Worm (Caenorhabditis elegans) whole organism, L3 larva: ENCODE measurements around the gene srlf-1.
A peak's percentile ranks its signal among the peaks of the same experiment; 100 is the strongest.

Source experiments
- R02D3.7 ChIP-seq: fragments of 150-350 bp; optimal IDR thresholded peaks from 2 replicates; lab custom pipeline; 2014; ENCODE audit warnings: missing biosample characterization, missing genetic modification characterization
- ZK546.5 ChIP-seq: sonication (generic microtip); optimal IDR thresholded peaks from 2 replicates; lab custom pipeline; 2017; ENCODE audit warnings: missing biosample characterization, missing genetic modification characterization
- aly-2 ChIP-seq: fragments of 150-350 bp; optimal IDR thresholded peaks from 2 replicates; lab custom pipeline; 2014; ENCODE audit warnings: missing biosample characterization, missing genetic modification characterization
- ama-1 ChIP-seq: fragments of 150-350 bp; optimal IDR thresholded peaks from 2 replicates; lab custom pipeline; 2018
- ceh-16 ChIP-seq: sonication (generic microtip); optimal IDR thresholded peaks from 2 replicates; lab custom pipeline; 2017; ENCODE audit warnings: missing biosample characterization, missing genetic modification characterization
- ceh-28 ChIP-seq: fragments of 150-350 bp; optimal IDR thresholded peaks from 2 replicates; lab custom pipeline; 2014; ENCODE audit warnings: missing biosample characterization, missing genetic modification reagents, missing genetic modification characterization
- ceh-82 ChIP-seq: fragments of 150-350 bp; optimal IDR thresholded peaks from 2 replicates; lab custom pipeline; 2014; ENCODE audit warnings: missing biosample characterization, missing genetic modification characterization
- daf-12 ChIP-seq: fragments of 150-350 bp; optimal IDR thresholded peaks from 2 replicates; lab custom pipeline; 2014; ENCODE audit warnings: missing biosample characterization, missing genetic modification reagents, missing genetic modification characterization
- egl-27 ChIP-seq: sonication (generic microtip); optimal IDR thresholded peaks from 4 replicates; lab custom pipeline; 2017; ENCODE audit warnings: missing biosample characterization, missing genetic modification reagents, missing genetic modification characterization
- egl-5 ChIP-seq: fragments of 150-350 bp; optimal IDR thresholded peaks from 2 replicates; lab custom pipeline; 2017; ENCODE audit warnings: missing biosample characterization, missing genetic modification reagents, missing genetic modification characterization, inconsistent platforms
- elt-1 ChIP-seq: fragments of 150-350 bp; optimal IDR thresholded peaks from 2 replicates; lab custom pipeline; 2014; ENCODE audit warnings: missing biosample characterization, missing genetic modification characterization
- elt-2 ChIP-seq: sonication (generic microtip); optimal IDR thresholded peaks from 2 replicates; lab custom pipeline; 2016; ENCODE audit warnings: missing genetic modification reagents, mild to moderate bottlenecking, missing genetic modification characterization, missing compliant biosample characterization
- elt-3 ChIP-seq, 3 experiments: fragments of 150-350 bp in 1 of 3; sonication (generic microtip) in 2 of 3; optimal IDR thresholded peaks; 2 replicates in 2 of 3; 4 replicates in 1 of 3; lab custom pipeline; 2014 to 2017; ENCODE audit warnings: missing biosample characterization in 3 of 3, missing genetic modification characterization in 3 of 3
- eor-1 ChIP-seq, 2 experiments: fragments of 150-350 bp; optimal IDR thresholded peaks; 2 replicates each; lab custom pipeline; 2014 to 2018; ENCODE audit warnings: missing biosample characterization in 2 of 2, missing genetic modification characterization in 2 of 2
- fkh-10 ChIP-seq: sonication (generic microtip); optimal IDR thresholded peaks from 2 replicates; lab custom pipeline; 2017; ENCODE audit warnings: missing biosample characterization, missing genetic modification reagents, missing genetic modification characterization
- fkh-2 ChIP-seq: fragments of 150-350 bp; optimal IDR thresholded peaks from 2 replicates; lab custom pipeline; 2014; ENCODE audit warnings: missing biosample characterization, missing genetic modification reagents, missing genetic modification characterization
- fos-1 ChIP-seq: fragments of 150-350 bp; optimal IDR thresholded peaks from 2 replicates; lab custom pipeline; 2014; ENCODE audit warnings: missing biosample characterization, missing genetic modification characterization
- hmg-11 ChIP-seq: sonication (generic microtip); optimal IDR thresholded peaks from 2 replicates; lab custom pipeline; 2016; ENCODE audit warnings: missing genetic modification characterization, missing compliant biosample characterization
- lin-15B ChIP-seq: fragments of 150-350 bp; optimal IDR thresholded peaks from 2 replicates; lab custom pipeline; 2014; ENCODE audit warnings: missing biosample characterization, missing genetic modification characterization
- lsy-12 ChIP-seq: sonication (generic microtip); optimal IDR thresholded peaks from 2 replicates; lab custom pipeline; 2016; ENCODE audit warnings: mild to moderate bottlenecking, missing genetic modification characterization, missing compliant biosample characterization
- mdl-1 ChIP-seq: fragments of 150-350 bp; optimal IDR thresholded peaks from 2 replicates; lab custom pipeline; 2014; ENCODE audit warnings: missing biosample characterization, missing genetic modification characterization
- mml-1 ChIP-seq: fragments of 150-350 bp; sonication (generic microtip); optimal IDR thresholded peaks from 3 replicates; lab custom pipeline; 2014; ENCODE audit warnings: missing biosample characterization, missing genetic modification characterization
- nhr-11 ChIP-seq: fragments of 150-350 bp; optimal IDR thresholded peaks from 2 replicates; lab custom pipeline; 2014; ENCODE audit warnings: missing biosample characterization, missing genetic modification characterization
- nhr-12 ChIP-seq: fragments of 150-350 bp; optimal IDR thresholded peaks from 2 replicates; lab custom pipeline; 2014; ENCODE audit warnings: missing biosample characterization, missing genetic modification characterization
- nhr-23 ChIP-seq: fragments of 150-350 bp; optimal IDR thresholded peaks from 2 replicates; lab custom pipeline; 2014; ENCODE audit warnings: missing biosample characterization, missing genetic modification reagents, missing genetic modification characterization
- nhr-43 ChIP-seq: sonication (generic microtip); optimal IDR thresholded peaks from 2 replicates; lab custom pipeline; 2016; ENCODE audit warnings: mild to moderate bottlenecking, missing genetic modification characterization, missing compliant biosample characterization; ENCODE audit not compliant: poor library complexity, severe bottlenecking
- pha-4 ChIP-seq: fragments of 150-350 bp; optimal IDR thresholded peaks from 2 replicates; lab custom pipeline; 2014; ENCODE audit warnings: missing biosample characterization, missing genetic modification reagents, missing genetic modification characterization
- pqm-1 ChIP-seq: fragments of 150-350 bp; optimal IDR thresholded peaks from 2 replicates; lab custom pipeline; 2017; ENCODE audit warnings: missing biosample characterization, missing genetic modification characterization, inconsistent platforms
- skn-1 ChIP-seq: fragments of 150-350 bp; optimal IDR thresholded peaks from 2 replicates; lab custom pipeline; 2014; ENCODE audit warnings: missing biosample characterization, missing genetic modification characterization
- tbx-2 ChIP-seq: sonication (generic microtip); optimal IDR thresholded peaks from 2 replicates; lab custom pipeline; 2016; ENCODE audit warnings: mild to moderate bottlenecking, missing genetic modification characterization, missing compliant biosample characterization
- unc-62 ChIP-seq: fragments of 150-350 bp; sonication (generic microtip); optimal IDR thresholded peaks from 4 replicates; lab custom pipeline; 2014; ENCODE audit warnings: missing biosample characterization, missing genetic modification reagents, missing genetic modification characterization
- ztf-11 ChIP-seq: fragments of 150-350 bp; optimal IDR thresholded peaks from 2 replicates; lab custom pipeline; 2014; ENCODE audit warnings: missing biosample characterization, missing genetic modification characterization
- ztf-4 ChIP-seq: fragments of 150-350 bp; optimal IDR thresholded peaks from 2 replicates; lab custom pipeline; 2014; ENCODE audit warnings: missing biosample characterization, missing genetic modification characterization

srlf-1 gene

ce11 chrII:7758397-7759135, 31.8 kb upstream of the srlf-1 start, which contains the start of gene B0228.7 (continued):
- TF ChIP-seq tbx-2 (no peak), ZK546.5 (tag; lab: Kevin White, UChicago) (no peak), ceh-82 (no peak), unc-62 (GFP tag; lab: Kevin White, UChicago) (no peak), nhr-12 (tag; lab: Kevin White, UChicago) (no peak), ztf-4 (tag; lab: Kevin White, UChicago) (no peak), fkh-2 (tag; lab: Kevin White, UChicago) (no peak), pha-4 (tag; lab: Kevin White, UChicago) (peak; percentile 64), lin-15B (tag; lab: Kevin White, UChicago) (peak; percentile 22), pqm-1 (tag; lab: Kevin White, UChicago) (peak; percentile 38), ceh-16 (tag; lab: Kevin White, UChicago) (no peak), nhr-23 (tag; lab: Kevin White, UChicago) (no peak), egl-27 (tag; lab: Kevin White, UChicago) (no peak), eor-1 (tag; optimal IDR thresholded peaks at IDR 0.05; lab: Kevin White, UChicago) (no peak), egl-5 (no peak), ceh-28 (tag; lab: Kevin White, UChicago) (peak; percentile 24), aly-2 (tag; lab: Kevin White, UChicago) (no peak), nhr-43 (tag; lab: Kevin White, UChicago) (no peak), lsy-12 (tag; lab: Kevin White, UChicago) (no peak)

ce11 chrII:7761440-7761839, 29.0 kb upstream of the srlf-1 start, which contains the start of gene B0228.8:
TSS of gene B0228.8 (minus strand) at chrII:7761540.
- TF ChIP-seq elt-3 (tag; optimal IDR thresholded peaks at IDR 0.05; lab: Kevin White, UChicago) (no peak), R02D3.7 (no peak), pqm-1 (tag; lab: Kevin White, UChicago) (no peak), fkh-10 (GFP tag; lab: Kevin White, UChicago) (no peak), eor-1 (tag; optimal IDR thresholded peaks at IDR 0.05; lab: Kevin White, UChicago) (no peak), nhr-43 (tag; lab: Kevin White, UChicago) (no peak), ZK546.5 (tag; lab: Kevin White, UChicago) (no peak), pha-4 (tag; lab: Kevin White, UChicago) (no peak), elt-1 (tag; lab: Kevin White, UChicago) (no peak), mdl-1 (tag; lab: Kevin White, UChicago) (no peak), ama-1 (no peak)
- TF ChIP-seq, all 47 proteins: peak for 0

- TF ChIP-seq nhr-12 (tag; lab: Kevin White, UChicago) = no peak
These were observed 26.8 kb upstream of the srlf-1 start, which contains the start of gene B0228.9 for ce11 chrII:7763569-7763968. TSS of gene B0228.9 (minus strand) at chrII:7763669.

DNA sequence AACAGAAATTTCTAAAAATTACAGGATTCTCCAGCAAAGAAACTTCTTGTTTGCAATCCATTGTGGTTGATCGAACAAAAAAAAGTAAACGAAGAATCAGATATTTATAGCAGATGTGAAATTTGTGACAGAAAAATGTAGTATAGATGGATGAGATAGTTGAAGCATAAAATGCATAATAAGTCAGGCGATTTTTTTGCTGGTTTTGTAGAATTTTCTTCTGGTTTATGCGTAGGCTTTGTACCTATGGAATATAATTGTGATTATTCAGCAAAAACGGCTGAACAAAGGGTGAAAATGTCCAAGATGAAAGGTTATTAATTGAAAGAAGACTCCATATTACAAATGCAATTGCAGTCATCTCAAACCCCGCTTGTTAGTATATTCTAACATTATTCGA, 24.9 kb upstream of the srlf-1 start, which contains the start of gene srh-39:
TSS of gene srh-39 (minus strand) at position 101 of the 400 bp plus-strand sequence.
- no peak for TF ChIP-seq hmg-11 (tag; lab: Kevin White, UChicago)
- no peak for TF ChIP-seq mml-1 (tag; lab: Kevin White, UChicago)
- TF ChIP-seq fos-1 = no peak
- no peak for TF ChIP-seq elt-3 (tag; optimal IDR thresholded peaks at IDR 0.05; lab: Kevin White, UChicago)
- TF ChIP-seq skn-1 (tag; lab: Kevin White, UChicago) = no peak
- no peak for TF ChIP-seq nhr-43 (tag; lab: Kevin White, UChicago)
- TF ChIP-seq elt-2 (tag; lab: Kevin White, UChicago) = no peak
- TF ChIP-seq lsy-12 (tag; lab: Kevin White, UChicago) = no peak
- no peak for TF ChIP-seq ceh-28 (tag; lab: Kevin White, UChicago)
- TF ChIP-seq elt-1 (tag; lab: Kevin White, UChicago) = no peak
- TF ChIP-seq daf-12 (tag; lab: Kevin White, UChicago) = no peak
- TF ChIP-seq ama-1 = no peak
- TF ChIP-seq fkh-10 (GFP tag; lab: Kevin White, UChicago) = no peak
- TF ChIP-seq mdl-1 (tag; lab: Kevin White, UChicago) = no peak
- no peak for TF ChIP-seq tbx-2
- TF ChIP-seq ztf-11 (tag; lab: Kevin White, UChicago) = no peak
- no peak for TF ChIP-seq nhr-11 (tag; lab: Kevin White, UChicago)
